Worm (Caenorhabditis elegans) whole organism, early embryonic: ENCODE results near the gene gei-15.

ENCODE experiments used
- aly-1 ChIP-seq: sonication (generic microtip); optimal IDR thresholded peaks from 2 replicates; lab custom pipeline; 2016; ENCODE audit warnings: missing genetic modification characterization, missing compliant biosample characterization
- hnd-1 ChIP-seq: sonication (generic microtip); optimal IDR thresholded peaks from 2 replicates; lab custom pipeline; 2016; ENCODE audit warnings: missing genetic modification characterization, missing compliant biosample characterization
- tbx-11 ChIP-seq: fragments of 200-800 bp; sonication (Bioruptor generic); IDR thresholded peaks from 2 replicates; pipeline ENCODE4 v1.3.6; 2022; ENCODE audit warnings: missing genetic modification characterization, missing compliant biosample characterization
- tbx-37 ChIP-seq: fragments of 200-800 bp; sonication (Bioruptor generic); conservative IDR thresholded peaks from 2 replicates; pipeline ENCODE4 v1.3.6; 2022; ENCODE audit warnings: missing genetic modification reagents, missing genetic modification characterization, missing compliant biosample characterization
- tra-4 ChIP-seq: sonication (generic microtip); optimal IDR thresholded peaks from 2 replicates; lab custom pipeline; 2017; ENCODE audit warnings: missing genetic modification characterization, missing compliant biosample characterization

- TF ChIP-seq tbx-11 (GFP tag; lab: Robert Waterston, UW) (no peak), hnd-1 (tag; lab: Kevin White, UChicago) (no peak), tbx-37 (no peak), tra-4 (no peak), aly-1 (no peak)
Observed at ce11 chrX:6818036-6818488, 5.0 kb downstream of the gei-15 start, which contains the start of gene dhs-28.
